Worm (Caenorhabditis elegans) whole organism, early embryonic: ENCODE data around the gene F31D5.2.

Experiments used
- B0310.2 ChIP-seq: sonication (generic microtip); optimal IDR thresholded peaks from 2 replicates; lab custom pipeline; 2016; ENCODE audit warnings: mild to moderate bottlenecking, missing genetic modification characterization, missing compliant biosample characterization
- aly-1 ChIP-seq: sonication (generic microtip); optimal IDR thresholded peaks from 2 replicates; lab custom pipeline; 2016; ENCODE audit warnings: missing genetic modification characterization, missing compliant biosample characterization
- ama-1 ChIP-seq: fragments of 150-350 bp; optimal IDR thresholded peaks from 2 replicates; lab custom pipeline; 2014
- ceh-13 ChIP-seq: fragments of 200-800 bp; sonication (Bioruptor generic); optimal IDR thresholded peaks from 2 replicates; lab custom pipeline; 2018; ENCODE audit warnings: mild to moderate bottlenecking, missing genetic modification characterization, missing compliant biosample characterization
- ceh-36 ChIP-seq: sonication (generic microtip); optimal IDR thresholded peaks from 2 replicates; lab custom pipeline; 2016; ENCODE audit warnings: missing genetic modification characterization, inconsistent platforms, missing compliant biosample characterization
- flt-1 ChIP-seq: fragments of 200-800 bp; sonication (Bioruptor generic); IDR thresholded peaks from 2 replicates; pipeline ENCODE4 v1.3.6; 2022; ENCODE audit warnings: missing genetic modification characterization, missing compliant biosample characterization
- hmbx-1 ChIP-seq: sonication (generic microtip); optimal IDR thresholded peaks from 2 replicates; lab custom pipeline; 2016; ENCODE audit warnings: mild to moderate bottlenecking, missing genetic modification characterization, missing compliant biosample characterization
- hmg-4 ChIP-seq: fragments of 200-800 bp; sonication (Bioruptor generic); optimal IDR thresholded peaks from 2 replicates; lab custom pipeline; 2018; ENCODE audit warnings: mild to moderate bottlenecking, missing genetic modification characterization, missing compliant biosample characterization
- hnd-1 ChIP-seq: sonication (generic microtip); optimal IDR thresholded peaks from 2 replicates; lab custom pipeline; 2016; ENCODE audit warnings: missing genetic modification characterization, missing compliant biosample characterization
- pes-1 ChIP-seq: fragments of 200-800 bp; sonication (Bioruptor generic); IDR thresholded peaks from 2 replicates; pipeline ENCODE4 v1.3.6; 2022; ENCODE audit warnings: missing genetic modification reagents, missing genetic modification characterization, missing compliant biosample characterization
- sea-1 ChIP-seq: fragments of 200-800 bp; sonication (Bioruptor generic); conservative IDR thresholded peaks from 2 replicates; pipeline ENCODE4 v1.3.6; 2022; ENCODE audit warnings: missing genetic modification characterization, missing compliant biosample characterization
- tbx-37 ChIP-seq: fragments of 200-800 bp; sonication (Bioruptor generic); conservative IDR thresholded peaks from 2 replicates; pipeline ENCODE4 v1.3.6; 2022; ENCODE audit warnings: missing genetic modification reagents, missing genetic modification characterization, missing compliant biosample characterization

DNA sequence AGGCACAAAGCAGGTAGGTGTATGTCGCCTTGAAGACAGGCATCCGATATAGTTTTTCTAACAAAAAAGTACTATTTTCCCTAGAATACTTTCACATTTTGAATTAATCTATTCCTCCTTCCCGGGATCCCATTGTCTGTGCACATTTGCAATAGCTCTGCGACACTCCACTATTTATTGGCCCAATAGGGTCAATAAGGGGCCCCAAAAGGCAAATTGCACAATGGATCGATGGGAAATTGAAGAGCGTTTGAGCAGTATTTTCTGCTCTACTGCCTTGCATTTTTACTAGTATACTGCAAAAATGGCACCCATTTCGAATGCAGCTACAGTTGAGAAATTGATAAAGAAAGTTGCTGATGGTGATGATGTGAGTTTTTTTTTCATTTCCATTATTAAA lies 33.1 kb upstream of the F31D5.2 start, which contains the start of gene R03H10.11:
- TF ChIP-seq flt-1: no peak
- TF ChIP-seq ama-1 (lab: Kevin White, UChicago): no peak
- no peak for TF ChIP-seq hmbx-1 (tag; lab: Kevin White, UChicago)
- no peak for TF ChIP-seq sea-1 (GFP tag; lab: Robert Waterston, UW)
- TF ChIP-seq aly-1 (tag; lab: Kevin White, UChicago): no peak
- no peak for TF ChIP-seq B0310.2 (tag; lab: Kevin White, UChicago)
- TF ChIP-seq hmg-4 (GFP tag; lab: Kevin White, UChicago): no peak
- no peak for TF ChIP-seq pes-1 (GFP tag; lab: Robert Waterston, UW)
- TF ChIP-seq ceh-36 (tag; lab: Kevin White, UChicago): no peak
- TF ChIP-seq ceh-13 (GFP tag; lab: Kevin White, UChicago): no peak
- TF ChIP-seq hnd-1 (tag; lab: Kevin White, UChicago): no peak
- TF ChIP-seq tbx-37: no peak
